Fruit fly (Drosophila melanogaster) whole organism, embryonic: Measurements from ENCODE around the gene CG33947.

Experiments
- B-H1 ChIP-seq: fragments of 200-800 bp; sonication (Bioruptor generic); IDR thresholded peaks from 3 replicates; pipeline ENCODE4 v1.3.6; 2022; ENCODE audit warnings: missing biosample characterization, missing genetic modification characterization
- CG1024 ChIP-seq: fragments of 200-800 bp; sonication (Bioruptor generic); IDR thresholded peaks from 2 replicates; pipeline ENCODE4 v1.3.6; 2022; ENCODE audit warnings: missing biosample characterization, missing genetic modification characterization
- CG11085 ChIP-seq: fragments of 200-800 bp; sonication (Bioruptor generic); IDR thresholded peaks from 2 replicates; pipeline ENCODE4 v1.3.6; 2022; ENCODE audit warnings: missing biosample characterization, missing genetic modification characterization
- CG11696 ChIP-seq: fragments of 200-800 bp; sonication (Bioruptor generic); IDR thresholded peaks from 2 replicates; pipeline ENCODE4 v1.3.6; 2022; ENCODE audit warnings: missing biosample characterization, missing genetic modification characterization
- CG13296 ChIP-seq: fragments of 200-800 bp; sonication (Bioruptor generic); optimal IDR thresholded peaks from 3 replicates; lab custom pipeline; 2018; ENCODE audit warnings: missing biosample characterization, mild to moderate bottlenecking, missing genetic modification characterization
- CG15269 ChIP-seq: fragments of 200-800 bp; sonication (Bioruptor generic); optimal IDR thresholded peaks from 2 replicates; lab custom pipeline; 2018; ENCODE audit warnings: missing biosample characterization, mild to moderate bottlenecking, missing genetic modification characterization, moderate library complexity
- CG15514 ChIP-seq: fragments of 200-800 bp; sonication (Bioruptor generic); optimal IDR thresholded peaks from 3 replicates; lab custom pipeline; 2017; ENCODE audit warnings: missing biosample characterization, missing genetic modification characterization, mild to moderate bottlenecking, moderate library complexity, missing genetic modification reagents
- CG15601 ChIP-seq: fragments of 200-800 bp; sonication (Bioruptor generic); optimal IDR thresholded peaks from 3 replicates; lab custom pipeline; 2019; ENCODE audit warnings: missing biosample characterization, mild to moderate bottlenecking, missing genetic modification characterization, moderate library complexity
- CG17802 ChIP-seq: fragments of 200-800 bp; sonication (Bioruptor generic); optimal IDR thresholded peaks from 2 replicates; lab custom pipeline; 2018; ENCODE audit warnings: missing biosample characterization, mild to moderate bottlenecking, missing genetic modification characterization, moderate library complexity
- CG31388 ChIP-seq: fragments of 200-800 bp; sonication (Bioruptor generic); optimal IDR thresholded peaks from 2 replicates; lab custom pipeline; 2016; ENCODE audit warnings: missing biosample characterization, missing genetic modification characterization
- CG32532 ChIP-seq: fragments of 200-800 bp; sonication (Bioruptor generic); IDR thresholded peaks from 2 replicates; pipeline ENCODE4 v1.3.6; 2022; ENCODE audit warnings: missing biosample characterization, missing genetic modification characterization
- CG34376 ChIP-seq: fragments of 200-800 bp; sonication (Bioruptor generic); optimal IDR thresholded peaks from 2 replicates; lab custom pipeline; 2018; ENCODE audit warnings: missing biosample characterization, mild to moderate bottlenecking, missing genetic modification characterization
- CG4424 ChIP-seq: fragments of 200-800 bp; sonication (Bioruptor generic); optimal IDR thresholded peaks from 3 replicates; lab custom pipeline; 2016; ENCODE audit warnings: missing biosample characterization, missing genetic modification characterization
- CG7745 ChIP-seq: fragments of 200-800 bp; sonication (Bioruptor generic); optimal IDR thresholded peaks from 2 replicates; lab custom pipeline; 2018; ENCODE audit warnings: missing biosample characterization, mild to moderate bottlenecking, missing genetic modification characterization, moderate library complexity
- CG7963 ChIP-seq: fragments of 200-800 bp; sonication (Bioruptor generic); IDR thresholded peaks from 3 replicates; pipeline ENCODE4 v1.3.6; 2022; ENCODE audit warnings: missing biosample characterization, missing genetic modification characterization; ENCODE audit not compliant: partially characterized antibody
- CG8281 ChIP-seq: fragments of 200-800 bp; sonication (Bioruptor generic); optimal IDR thresholded peaks from 2 replicates; lab custom pipeline; 2018; ENCODE audit warnings: missing biosample characterization, mild to moderate bottlenecking, missing genetic modification characterization, moderate library complexity
- CG9609 ChIP-seq: fragments of 200-800 bp; sonication (Bioruptor generic); optimal IDR thresholded peaks from 3 replicates; lab custom pipeline; 2016; ENCODE audit warnings: missing biosample characterization, missing genetic modification characterization
- Camta ChIP-seq: fragments of 200-800 bp; sonication (Bioruptor generic); optimal IDR thresholded peaks from 2 replicates; lab custom pipeline; 2016; ENCODE audit warnings: missing biosample characterization, missing genetic modification characterization
- CkIIα-i1 ChIP-seq: fragments of 200-800 bp; sonication (Bioruptor generic); IDR thresholded peaks from 2 replicates; pipeline ENCODE4 v1.3.6; 2022; ENCODE audit warnings: missing biosample characterization, missing genetic modification characterization
- Dip3 ChIP-seq: fragments of 200-800 bp; sonication (Bioruptor generic); optimal IDR thresholded peaks from 3 replicates; lab custom pipeline; 2016; ENCODE audit warnings: missing biosample characterization, missing genetic modification characterization
- Dll ChIP-seq: fragments of 200-800 bp; sonication (Bioruptor generic); IDR thresholded peaks from 4 replicates; pipeline ENCODE4 v1.3.6; 2022; ENCODE audit warnings: missing biosample characterization, missing genetic modification characterization; ENCODE audit not compliant: partially characterized antibody
- Fer1 ChIP-seq: fragments of 200-800 bp; sonication (Bioruptor generic); optimal IDR thresholded peaks from 2 replicates; lab custom pipeline; 2017; ENCODE audit warnings: missing biosample characterization, mild to moderate bottlenecking, missing genetic modification characterization
- Lhr ChIP-seq: fragments of 200-800 bp; sonication (Bioruptor generic); optimal IDR thresholded peaks from 3 replicates; lab custom pipeline; 2017; ENCODE audit warnings: mild to moderate bottlenecking, missing biosample characterization, missing genetic modification reagents, missing genetic modification characterization
- Meics ChIP-seq: fragments of 200-800 bp; sonication (Bioruptor generic); optimal IDR thresholded peaks from 2 replicates; lab custom pipeline; 2017; ENCODE audit warnings: missing biosample characterization, mild to moderate bottlenecking, missing genetic modification characterization
- Mrtf ChIP-seq: fragments of 200-800 bp; sonication (Bioruptor generic); IDR thresholded peaks from 3 replicates; pipeline ENCODE4 v1.3.6; 2022; ENCODE audit warnings: missing biosample characterization, missing genetic modification characterization
- Optix ChIP-seq: fragments of 200-800 bp; sonication (Bioruptor generic); IDR thresholded peaks from 3 replicates; pipeline ENCODE4 v1.3.6; 2022; ENCODE audit warnings: missing biosample characterization, missing genetic modification characterization
- Rfx ChIP-seq: fragments of 200-800 bp; sonication (Bioruptor generic); IDR thresholded peaks from 2 replicates; pipeline ENCODE4 v1.3.6; 2022; ENCODE audit warnings: missing biosample characterization, missing genetic modification characterization
- Rx ChIP-seq: fragments of 200-800 bp; sonication (Bioruptor generic); IDR thresholded peaks from 2 replicates; pipeline ENCODE4 v1.3.6; 2022; ENCODE audit warnings: missing biosample characterization, missing genetic modification characterization
- Sry-δ ChIP-seq: fragments of 200-800 bp; sonication (Bioruptor generic); optimal IDR thresholded peaks from 2 replicates; lab custom pipeline; 2016; ENCODE audit warnings: missing biosample characterization, missing genetic modification characterization
- Stat92E ChIP-seq, 3 experiments: fragments of >200 bp in 2 of 3; fragments of 200-800 bp in 1 of 3; sonication (Bioruptor generic) in 1 of 3; optimal IDR thresholded peaks; 2 replicates each; lab custom pipeline; 2017 to 2019; ENCODE audit warnings: missing biosample characterization in 3 of 3, missing genetic modification characterization in 3 of 3, mild to moderate bottlenecking in 1 of 3, moderate library complexity in 1 of 3
- Xbp1 ChIP-seq: fragments of 200-800 bp; sonication (Bioruptor generic); optimal IDR thresholded peaks from 3 replicates; lab custom pipeline; 2016; ENCODE audit warnings: missing biosample characterization, mild to moderate bottlenecking, missing genetic modification characterization
- Xrp1 ChIP-seq: fragments of 200-800 bp; sonication (Bioruptor generic); IDR thresholded peaks from 2 replicates; pipeline ENCODE4 v1.3.6; 2022; ENCODE audit warnings: missing biosample characterization, missing genetic modification characterization
- ab ChIP-seq: fragments of 200-800 bp; sonication (Bioruptor generic); optimal IDR thresholded peaks from 2 replicates; lab custom pipeline; 2016; ENCODE audit warnings: missing biosample characterization, missing genetic modification characterization
- br ChIP-seq: fragments of >200 bp; optimal IDR thresholded peaks from 2 replicates; lab custom pipeline; 2017
- cato ChIP-seq: fragments of 200-800 bp; sonication (Bioruptor generic); optimal IDR thresholded peaks from 2 replicates; lab custom pipeline; 2016; ENCODE audit warnings: missing biosample characterization, missing genetic modification characterization, borderline replicate concordance
- da ChIP-seq: fragments of 200-800 bp; sonication (Bioruptor generic); optimal IDR thresholded peaks from 2 replicates; lab custom pipeline; 2016; ENCODE audit warnings: missing biosample characterization, missing genetic modification characterization
- dmrt11E ChIP-seq: fragments of 200-800 bp; sonication (Bioruptor generic); optimal IDR thresholded peaks from 3 replicates; lab custom pipeline; 2018; ENCODE audit warnings: missing biosample characterization, mild to moderate bottlenecking, missing genetic modification characterization, moderate library complexity
- dmrt99B ChIP-seq: fragments of 200-800 bp; sonication (Bioruptor generic); optimal IDR thresholded peaks from 2 replicates; lab custom pipeline; 2018; ENCODE audit warnings: missing biosample characterization, mild to moderate bottlenecking, missing genetic modification characterization, moderate library complexity
- exex ChIP-seq: fragments of 200-800 bp; sonication (Bioruptor generic); optimal IDR thresholded peaks from 4 replicates; lab custom pipeline; 2018; ENCODE audit warnings: missing biosample characterization, mild to moderate bottlenecking, missing genetic modification characterization, moderate library complexity
- eyg ChIP-seq: fragments of 200-800 bp; sonication (Bioruptor generic); optimal IDR thresholded peaks from 3 replicates; lab custom pipeline; 2016; ENCODE audit warnings: missing biosample characterization, missing genetic modification characterization
- fd64A ChIP-seq: fragments of 200-800 bp; sonication (Bioruptor generic); optimal IDR thresholded peaks from 3 replicates; lab custom pipeline; 2018; ENCODE audit warnings: missing biosample characterization, mild to moderate bottlenecking, missing genetic modification characterization
- fru ChIP-seq: fragments of >200 bp; optimal IDR thresholded peaks from 2 replicates; lab custom pipeline; 2017
- ftz-f1 ChIP-seq: fragments of 200-800 bp; sonication (Bioruptor generic); optimal IDR thresholded peaks from 2 replicates; lab custom pipeline; 2016; ENCODE audit warnings: missing biosample characterization, missing genetic modification characterization
- lola ChIP-seq, 3 experiments: fragments of >200 bp in 2 of 3; fragments of 200-800 bp in 1 of 3; sonication (Bioruptor generic) in 1 of 3; optimal IDR thresholded peaks; 2 replicates each; lab custom pipeline; 2017 to 2019; ENCODE audit warnings: missing biosample characterization in 3 of 3, missing genetic modification characterization in 3 of 3, mild to moderate bottlenecking in 1 of 3, moderate library complexity in 1 of 3
- run ChIP-seq: fragments of 200-800 bp; sonication (Bioruptor generic); optimal IDR thresholded peaks from 3 replicates; lab custom pipeline; 2018; ENCODE audit warnings: missing biosample characterization, mild to moderate bottlenecking, missing genetic modification characterization
- sens-2 ChIP-seq: fragments of 200-800 bp; sonication (Bioruptor generic); IDR thresholded peaks from 2 replicates; pipeline ENCODE4 v1.3.6; 2022; ENCODE audit warnings: missing biosample characterization, missing genetic modification characterization
- tll ChIP-seq, 2 experiments: fragments of 200-800 bp in 1 of 2; fragments of >200 bp in 1 of 2; sonication (Bioruptor generic) in 1 of 2; optimal IDR thresholded peaks; 2 replicates each; lab custom pipeline; 2017 to 2019; ENCODE audit warnings: missing biosample characterization in 2 of 2, missing genetic modification characterization in 2 of 2, mild to moderate bottlenecking in 1 of 2, moderate library complexity in 1 of 2
- tna ChIP-seq: fragments of 200-800 bp; sonication (Bioruptor generic); IDR thresholded peaks from 2 replicates; pipeline ENCODE4 v1.3.6; 2022; ENCODE audit warnings: missing biosample characterization, missing genetic modification characterization; ENCODE audit not compliant: partially characterized antibody
- twi ChIP-seq: fragments of 200-800 bp; optimal IDR thresholded peaks from 2 replicates; lab custom pipeline; 2019; ENCODE audit warnings: missing biosample characterization, mild to moderate bottlenecking, missing genetic modification characterization, moderate library complexity
- wdn ChIP-seq: fragments of 200-800 bp; sonication (Bioruptor generic); IDR thresholded peaks from 2 replicates; pipeline ENCODE4 v1.3.6; 2022; ENCODE audit warnings: missing biosample characterization, missing genetic modification characterization
- z ChIP-seq: fragments of 200-800 bp; sonication (Bioruptor generic); IDR thresholded peaks from 3 replicates; pipeline ENCODE4 v1.3.6; 2022; ENCODE audit warnings: missing biosample characterization, missing genetic modification characterization

Gene CG33947

DNA sequence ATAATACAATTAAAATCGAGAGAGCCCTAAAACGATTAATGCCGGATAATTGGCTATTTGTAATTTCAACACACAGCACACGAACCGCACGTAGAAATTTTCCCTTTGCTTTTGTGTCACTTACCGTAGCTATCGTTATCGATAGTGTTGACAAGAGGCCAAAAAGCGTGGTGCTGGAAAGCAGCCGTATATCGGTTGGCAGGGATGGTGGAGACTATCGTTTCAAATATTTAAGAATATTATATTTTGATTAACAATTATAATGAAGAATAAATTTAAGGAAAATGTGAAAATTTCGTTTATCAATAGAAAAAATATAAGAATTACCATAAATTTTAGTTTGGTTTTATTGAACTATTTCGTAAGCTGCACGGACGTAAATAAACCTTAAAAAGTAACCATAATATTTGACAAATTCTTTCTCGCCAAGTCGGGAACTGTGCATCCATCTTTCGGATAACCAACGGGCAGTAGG, 3.2 kb upstream of the CG33947 start, which contains the start of gene JIL-1 (continued):
- TF ChIP-seq CkIIα-i1 (GFP tag; lab: Robert Waterston, UW) (no peak), twi (no peak), dmrt11E (tag; lab: Kevin White, UChicago) (peak; percentile 36), z (GFP tag; lab: Robert Waterston, UW) (0 out of 3 replicates have a peak, but pooled peaks have one; percentile 28), wdn (GFP tag; lab: Robert Waterston, UW) (peak; percentile 65), Xrp1 (peak; percentile 76), Fer1 (GFP tag; lab: Kevin White, UChicago) (peak; percentile 60), CG15269 (tag; lab: Kevin White, UChicago) (peak; percentile 57), tll (GFP tag; optimal IDR thresholded peaks at IDR 0.05; lab: Kevin White, UChicago) (no peak), CG4424 (GFP tag; lab: Kevin White, UChicago) (peak; percentile 44), da (no peak), Meics (GFP tag; lab: Kevin White, UChicago) (peak; percentile 69), Rfx (peak; percentile 94), run (tag; lab: Kevin White, UChicago) (no peak), Stat92E (GFP tag; optimal IDR thresholded peaks at IDR 0.05; lab: Kevin White, UChicago) (peak in 1 of 3 experiments; percentile 43), exex (tag; lab: Kevin White, UChicago) (no peak), Sry-δ (peak; percentile 65), Xbp1 (peak; percentile 76), CG32532 (GFP tag; lab: Robert Waterston, UW) (peak; percentile 88), CG15514 (GFP tag; lab: Kevin White, UChicago) (peak; percentile 53), Optix (GFP tag; lab: Robert Waterston, UW) (no peak), CG7963 (peak; percentile 79), fd64A (GFP tag; lab: Kevin White, UChicago) (no peak), eyg (GFP tag; lab: Kevin White, UChicago) (no peak), CG8281 (tag; lab: Kevin White, UChicago) (no peak), CG1024 (GFP tag; lab: Robert Waterston, UW) (no peak; the same call in 1 of the 2 replicates), dmrt99B (tag; lab: Kevin White, UChicago) (peak; percentile 16), B-H1 (GFP tag; lab: Robert Waterston, UW) (no peak), cato (GFP tag; lab: Kevin White, UChicago) (peak; percentile 21), fru (lab: Kevin White, UChicago) (no peak), br (lab: Kevin White, UChicago) (no peak), lola (GFP tag; optimal IDR thresholded peaks at IDR 0.05; lab: Kevin White, UChicago) (peak in 1 of 3 experiments; percentile 30), CG9609 (peak; percentile 3), Lhr (GFP tag; lab: Kevin White, UChicago) (no peak), ftz-f1 (GFP tag; lab: Kevin White, UChicago) (no peak), Dll (GFP tag; lab: Robert Waterston, UW) (peak; percentile 85), sens-2 (no peak), CG15601 (tag; lab: Kevin White, UChicago) (peak; percentile 39), Camta (GFP tag; lab: Kevin White, UChicago) (peak; percentile 37), ab (GFP tag; lab: Kevin White, UChicago) (no peak), CG31388 (GFP tag; lab: Kevin White, UChicago) (no peak), Mrtf (GFP tag; lab: Robert Waterston, UW) (peak; percentile 55; the same call in 1 of the 3 replicates), Dip3 (peak; percentile 48), CG13296 (peak; percentile 47), Rx (peak; percentile 52), CG7745 (tag; lab: Kevin White, UChicago) (no peak), tna (GFP tag; lab: Robert Waterston, UW) (peak; percentile 73), CG11696 (GFP tag; lab: Robert Waterston, UW) (no peak), CG34376 (GFP tag; lab: Kevin White, UChicago) (peak; percentile 26), CG11085 (GFP tag; lab: Robert Waterston, UW) (peak; percentile 76), CG17802 (peak; percentile 36)
